Fruit fly (Drosophila melanogaster): Measurements from ENCODE around the gene Nrx-1.

Nrx-1 gene

dm6 chr3R:22420911-22421310, 47.4 kb upstream of the Nrx-1 start, which contains the start of the genes Nop56 and mats (continued):
- TF ChIP-seq CG7987 (GFP tag; optimal IDR thresholded peaks at IDR 0.05) (peak; percentile 34), CG12942 (GFP tag; optimal IDR thresholded peaks at IDR 0.05) (no peak), Lpt (GFP tag; optimal IDR thresholded peaks at IDR 0.05) (no peak), dimm (GFP tag; IDR thresholded peaks at IDR 0.05) (no peak), tio (GFP tag; optimal IDR thresholded peaks at IDR 0.05) (no peak), CG1647 (GFP tag; optimal IDR thresholded peaks at IDR 0.05) (no peak), Stat92E (GFP tag; optimal IDR thresholded peaks at IDR 0.05) (peak in 1 of 3 experiments; percentile 78), NFAT (GFP tag; IDR thresholded peaks at IDR 0.05) (peak; percentile 13; the same call in 1 of the 2 replicates), Nf-YB (GFP tag; optimal IDR thresholded peaks at IDR 0.05) (peak; percentile 4), CG11504 (tag; optimal IDR thresholded peaks at IDR 0.05) (no peak), gcm2 (GFP tag; optimal IDR thresholded peaks at IDR 0.05) (no peak), schlank (tag; optimal IDR thresholded peaks at IDR 0.05) (no peak), CG8944 (GFP tag; optimal IDR thresholded peaks at IDR 0.05) (no peak), ab (GFP tag; optimal IDR thresholded peaks at IDR 0.05) (no peak), da (GFP tag; optimal IDR thresholded peaks at IDR 0.05) (no peak), cwo (GFP tag; optimal IDR thresholded peaks at IDR 0.05) (peak; percentile 63), CG12219 (GFP tag; optimal IDR thresholded peaks at IDR 0.05) (no peak), Pdp1 (GFP tag; optimal IDR thresholded peaks at IDR 0.05) (peak in 1 of 2 experiments; percentile 55), bcd (GFP tag; optimal IDR thresholded peaks at IDR 0.05) (no peak), D (optimal IDR thresholded peaks at IDR 0.05) (no peak), D (GFP tag; optimal IDR thresholded peaks at IDR 0.05) (no peak), CG11723 (GFP tag; optimal IDR thresholded peaks at IDR 0.05) (no peak), gce (GFP tag; IDR thresholded peaks at IDR 0.05) (no peak), CG14050 (GFP tag; IDR thresholded peaks at IDR 0.05) (no peak), slp2 (GFP tag; optimal IDR thresholded peaks at IDR 0.05) (no peak), CG15479 (GFP tag; optimal IDR thresholded peaks at IDR 0.05) (peak; percentile 43), ewg (GFP tag; optimal IDR thresholded peaks at IDR 0.05) (no peak), Blimp-1 (GFP tag; optimal IDR thresholded peaks at IDR 0.05) (no peak), lov (optimal IDR thresholded peaks at IDR 0.05) (no peak), lov (GFP tag; IDR thresholded peaks at IDR 0.05) (no peak), dm (GFP tag; optimal IDR thresholded peaks at IDR 0.05) (peak; percentile 98), YL-1 (GFP tag; optimal IDR thresholded peaks at IDR 0.05) (peak; percentile 99), CG3407 (GFP tag; optimal IDR thresholded peaks at IDR 0.05) (no peak), CG13624 (GFP tag; optimal IDR thresholded peaks at IDR 0.05) (peak; percentile 15), CG6683 (GFP tag; optimal IDR thresholded peaks at IDR 0.05) (no peak), pho (GFP tag; optimal IDR thresholded peaks at IDR 0.05) (no peak), Atf3 (GFP tag; optimal IDR thresholded peaks at IDR 0.05) (no peak), CG5180 (GFP tag; optimal IDR thresholded peaks at IDR 0.05) (peak; percentile 64), Nf-YC (tag; optimal IDR thresholded peaks at IDR 0.05) (peak; percentile 62), al (GFP tag; IDR thresholded peaks at IDR 0.05) (no peak), croc (GFP tag; conservative IDR thresholded peaks at IDR 0.05) (no peak), CG10209 (GFP tag; optimal IDR thresholded peaks at IDR 0.05) (no peak), CG31224 (GFP tag; IDR thresholded peaks at IDR 0.05) (no peak), CG2712 (tag; optimal IDR thresholded peaks at IDR 0.05) (peak; percentile 45), chm (GFP tag; IDR thresholded peaks at IDR 0.05) (no peak), BEAF-32 (GFP tag; optimal IDR thresholded peaks at IDR 0.05) (peak; percentile 48), CG43689 (GFP tag; IDR thresholded peaks at IDR 0.05) (no peak)

Data from whole organism, embryonic.